Fruit fly (Drosophila melanogaster) whole organism, embryonic: Measurements from ENCODE around the gene trx.
A peak's percentile ranks its signal among the peaks of the same experiment; 100 is the strongest.

Source experiments
- Atf-2 ChIP-seq: fragments of 200-800 bp; sonication (Bioruptor generic); optimal IDR thresholded peaks from 2 replicates; lab custom pipeline; 2016; ENCODE audit warnings: missing biosample characterization, missing genetic modification characterization
- Bgb ChIP-seq: fragments of 200-800 bp; sonication (Bioruptor generic); IDR thresholded peaks from 2 replicates; pipeline ENCODE4 v1.3.6; 2022; ENCODE audit warnings: missing biosample characterization, missing genetic modification characterization; ENCODE audit not compliant: partially characterized antibody
- CG10321 ChIP-seq: fragments of 200-800 bp; sonication (Bioruptor generic); IDR thresholded peaks from 2 replicates; pipeline ENCODE4 v1.3.6; 2022; ENCODE audit warnings: missing biosample characterization, missing genetic modification characterization
- CG12769 ChIP-seq: fragments of 200-800 bp; sonication (Bioruptor generic); optimal IDR thresholded peaks from 2 replicates; lab custom pipeline; 2019; ENCODE audit warnings: missing biosample characterization, mild to moderate bottlenecking, missing genetic modification characterization, moderate library complexity
- CG12942 ChIP-seq: fragments of 200-800 bp; sonication (Bioruptor generic); optimal IDR thresholded peaks from 3 replicates; lab custom pipeline; 2016; ENCODE audit warnings: missing biosample characterization, missing genetic modification characterization
- CG15696 ChIP-seq: fragments of 200-800 bp; sonication (Bioruptor generic); optimal IDR thresholded peaks from 2 replicates; lab custom pipeline; 2019; ENCODE audit warnings: missing biosample characterization, mild to moderate bottlenecking, missing genetic modification characterization, moderate library complexity
- CG16813 ChIP-seq: fragments of 200-800 bp; sonication (Bioruptor generic); IDR thresholded peaks from 3 replicates; pipeline ENCODE4 v1.3.6; 2022; ENCODE audit warnings: missing biosample characterization, missing genetic modification characterization; ENCODE audit not compliant: partially characterized antibody
- CG18011 ChIP-seq: fragments of 200-800 bp; sonication (Bioruptor generic); optimal IDR thresholded peaks from 2 replicates; lab custom pipeline; 2017; ENCODE audit warnings: missing biosample characterization, missing genetic modification characterization, mild to moderate bottlenecking, moderate library complexity, missing genotype
- CG18619 ChIP-seq: fragments of 200-800 bp; sonication (Bioruptor generic); optimal IDR thresholded peaks from 3 replicates; lab custom pipeline; 2017; ENCODE audit warnings: missing biosample characterization, mild to moderate bottlenecking, missing genetic modification characterization
- CG18764 ChIP-seq: fragments of 200-800 bp; sonication (Bioruptor generic); optimal IDR thresholded peaks from 3 replicates; lab custom pipeline; 2016; ENCODE audit warnings: missing biosample characterization, missing genetic modification characterization
- CG2712 ChIP-seq: fragments of 200-800 bp; optimal IDR thresholded peaks from 3 replicates; lab custom pipeline; 2019; ENCODE audit warnings: missing biosample characterization, mild to moderate bottlenecking, missing genetic modification characterization, moderate library complexity
- CG30020 ChIP-seq: fragments of 200-800 bp; optimal IDR thresholded peaks from 2 replicates; lab custom pipeline; 2019; ENCODE audit warnings: missing biosample characterization, mild to moderate bottlenecking, missing genetic modification characterization, moderate library complexity
- CG31224 ChIP-seq: fragments of 200-800 bp; sonication (Bioruptor generic); IDR thresholded peaks from 2 replicates; pipeline ENCODE4 v1.3.6; 2022; ENCODE audit warnings: missing biosample characterization, missing genetic modification characterization
- CG7357 ChIP-seq: fragments of 200-800 bp; sonication (Bioruptor generic); IDR thresholded peaks from 3 replicates; pipeline ENCODE4 v1.3.6; 2022; ENCODE audit warnings: missing biosample characterization, missing genetic modification characterization
- CG7372 ChIP-seq: fragments of 200-800 bp; sonication (Bioruptor generic); IDR thresholded peaks from 2 replicates; pipeline ENCODE4 v1.3.6; 2022; ENCODE audit warnings: missing biosample characterization, missing genetic modification characterization
- CG8359 ChIP-seq: fragments of 200-800 bp; sonication (Bioruptor generic); optimal IDR thresholded peaks from 2 replicates; lab custom pipeline; 2017; ENCODE audit warnings: missing biosample characterization, mild to moderate bottlenecking, missing genetic modification characterization, borderline replicate concordance
- D ChIP-seq, 2 experiments: fragments of 200-800 bp in 1 of 2; fragments of >200 bp in 1 of 2; sonication (Bioruptor generic) in 1 of 2; optimal IDR thresholded peaks; 2 replicates in 1 of 2; 3 replicates in 1 of 2; lab custom pipeline; 2017; ENCODE audit warnings: mild to moderate bottlenecking in 1 of 2, missing biosample characterization in 1 of 2, missing genetic modification characterization in 1 of 2, missing genetic modification reagents in 1 of 2
- Dbx ChIP-seq: fragments of 200-800 bp; sonication (Bioruptor generic); IDR thresholded peaks from 3 replicates; pipeline ENCODE4 v1.3.6; 2022; ENCODE audit warnings: missing biosample characterization, missing genetic modification characterization
- Gsc ChIP-seq: fragments of 200-800 bp; sonication (Bioruptor generic); IDR thresholded peaks from 2 replicates; pipeline ENCODE4 v1.3.6; 2022; ENCODE audit warnings: missing biosample characterization, missing genetic modification characterization
- Hey ChIP-seq: fragments of 200-800 bp; sonication (Bioruptor generic); optimal IDR thresholded peaks from 3 replicates; lab custom pipeline; 2018; ENCODE audit warnings: missing biosample characterization, mild to moderate bottlenecking, missing genetic modification characterization
- Hmr ChIP-seq: fragments of 200-800 bp; sonication (Bioruptor generic); optimal IDR thresholded peaks from 3 replicates; lab custom pipeline; 2017; ENCODE audit warnings: mild to moderate bottlenecking, missing biosample characterization, missing genetic modification reagents, missing genetic modification characterization
- Oaz ChIP-seq: fragments of 200-800 bp; sonication (Bioruptor generic); IDR thresholded peaks from 2 replicates; pipeline ENCODE4 v1.3.6; 2022; ENCODE audit warnings: missing biosample characterization, missing genetic modification characterization
- Oli ChIP-seq: fragments of 200-800 bp; sonication (Bioruptor generic); optimal IDR thresholded peaks from 2 replicates; lab custom pipeline; 2018; ENCODE audit warnings: missing biosample characterization, mild to moderate bottlenecking, missing genetic modification characterization, moderate library complexity
- Poxn ChIP-seq: fragments of 200-800 bp; sonication (Bioruptor generic); IDR thresholded peaks from 2 replicates; pipeline ENCODE4 v1.3.6; 2022; ENCODE audit warnings: missing biosample characterization, missing genetic modification characterization
- Ravus ChIP-seq: fragments of 200-800 bp; sonication (Bioruptor generic); IDR thresholded peaks from 2 replicates; pipeline ENCODE4 v1.3.6; 2022; ENCODE audit warnings: missing biosample characterization, missing genetic modification characterization
- Rfx ChIP-seq: fragments of 200-800 bp; sonication (Bioruptor generic); IDR thresholded peaks from 2 replicates; pipeline ENCODE4 v1.3.6; 2022; ENCODE audit warnings: missing biosample characterization, missing genetic modification characterization
- Rx ChIP-seq: fragments of 200-800 bp; sonication (Bioruptor generic); IDR thresholded peaks from 2 replicates; pipeline ENCODE4 v1.3.6; 2022; ENCODE audit warnings: missing biosample characterization, missing genetic modification characterization
- Six4 ChIP-seq: fragments of 200-800 bp; sonication (Bioruptor generic); optimal IDR thresholded peaks from 2 replicates; lab custom pipeline; 2016; ENCODE audit warnings: missing biosample characterization, missing genetic modification characterization
- Spps ChIP-seq: fragments of 200-800 bp; sonication (Bioruptor generic); optimal IDR thresholded peaks from 2 replicates; lab custom pipeline; 2018; ENCODE audit warnings: missing biosample characterization, mild to moderate bottlenecking, missing genetic modification characterization
- bigmax ChIP-seq: fragments of 200-800 bp; sonication (Bioruptor generic); optimal IDR thresholded peaks from 2 replicates; lab custom pipeline; 2018; ENCODE audit warnings: missing biosample characterization, mild to moderate bottlenecking, missing genetic modification characterization
- crc ChIP-seq: fragments of 200-800 bp; sonication (Bioruptor generic); optimal IDR thresholded peaks from 2 replicates; lab custom pipeline; 2016; ENCODE audit warnings: missing biosample characterization, missing genetic modification characterization
- da ChIP-seq: fragments of 200-800 bp; sonication (Bioruptor generic); optimal IDR thresholded peaks from 2 replicates; lab custom pipeline; 2016; ENCODE audit warnings: missing biosample characterization, missing genetic modification characterization
- fd102C ChIP-seq: fragments of 200-800 bp; sonication (Bioruptor generic); optimal IDR thresholded peaks from 2 replicates; lab custom pipeline; 2018; ENCODE audit warnings: missing biosample characterization, mild to moderate bottlenecking, missing genetic modification characterization, moderate library complexity
- fd96Cb ChIP-seq: fragments of 200-800 bp; sonication (Bioruptor generic); optimal IDR thresholded peaks from 2 replicates; lab custom pipeline; 2018; ENCODE audit warnings: missing biosample characterization, mild to moderate bottlenecking, missing genetic modification characterization, moderate library complexity
- hb ChIP-seq: fragments of 200-800 bp; sonication (Bioruptor generic); IDR thresholded peaks from 3 replicates; pipeline ENCODE4 v1.3.6; 2022; ENCODE audit warnings: missing biosample characterization, missing genetic modification characterization; ENCODE audit not compliant: partially characterized antibody
- jigr1 ChIP-seq: fragments of 200-800 bp; sonication (Bioruptor generic); IDR thresholded peaks from 3 replicates; pipeline ENCODE4 v1.3.6; 2022; ENCODE audit warnings: missing biosample characterization, missing genetic modification characterization
- lov ChIP-seq, 2 experiments: fragments of 200-800 bp in 1 of 2; fragments of >200 bp in 1 of 2; sonication (Bioruptor generic) in 1 of 2; IDR thresholded peaks in 1 of 2; optimal IDR thresholded peaks in 1 of 2; 2 replicates in 1 of 2; 3 replicates in 1 of 2; pipeline versions ENCODE4 v1.3.6 to Lab custom; 2017 to 2022; ENCODE audit warnings: missing biosample characterization in 1 of 2, missing genetic modification characterization in 1 of 2
- nmo ChIP-seq: fragments of 200-800 bp; sonication (Bioruptor generic); optimal IDR thresholded peaks from 2 replicates; lab custom pipeline; 2018; ENCODE audit warnings: missing biosample characterization, mild to moderate bottlenecking, missing genetic modification characterization, moderate library complexity
- nom ChIP-seq: fragments of 200-800 bp; sonication (Bioruptor generic); optimal IDR thresholded peaks from 2 replicates; lab custom pipeline; 2017; ENCODE audit warnings: missing biosample characterization, missing genetic modification characterization, mild to moderate bottlenecking, moderate library complexity, missing genetic modification reagents
- row ChIP-seq: fragments of 200-800 bp; sonication (Bioruptor generic); IDR thresholded peaks from 3 replicates; pipeline ENCODE4 v1.3.6; 2022; ENCODE audit warnings: missing biosample characterization, missing genetic modification characterization
- sc ChIP-seq, 3 experiments: fragments of >200 bp in 2 of 3; fragments of 200-800 bp in 1 of 3; sonication (Bioruptor generic) in 1 of 3; optimal IDR thresholded peaks; 2 replicates in 2 of 3; 3 replicates in 1 of 3; lab custom pipeline; 2017; ENCODE audit warnings: mild to moderate bottlenecking in 1 of 3, missing biosample characterization in 1 of 3, missing genetic modification characterization in 1 of 3, missing genetic modification reagents in 1 of 3
- slbo ChIP-seq: fragments of 200-800 bp; sonication (Bioruptor generic); IDR thresholded peaks from 2 replicates; pipeline ENCODE4 v1.3.6; 2022; ENCODE audit warnings: missing biosample characterization, missing genetic modification characterization
- stc ChIP-seq: fragments of 200-800 bp; sonication (Bioruptor generic); IDR thresholded peaks from 2 replicates; pipeline ENCODE4 v1.3.6; 2022; ENCODE audit warnings: missing biosample characterization, missing genetic modification characterization
- tup ChIP-seq: fragments of 200-800 bp; sonication (Bioruptor generic); optimal IDR thresholded peaks from 2 replicates; lab custom pipeline; 2016; ENCODE audit warnings: missing biosample characterization, mild to moderate bottlenecking, missing genetic modification characterization, moderate library complexity
- twi ChIP-seq: fragments of 200-800 bp; optimal IDR thresholded peaks from 2 replicates; lab custom pipeline; 2019; ENCODE audit warnings: missing biosample characterization, mild to moderate bottlenecking, missing genetic modification characterization, moderate library complexity
- vvl ChIP-seq: fragments of 200-800 bp; sonication (Bioruptor generic); IDR thresholded peaks from 2 replicates; pipeline ENCODE4 v1.3.6; 2022; ENCODE audit warnings: missing biosample characterization, missing genetic modification characterization
- wor ChIP-seq: fragments of 200-800 bp; sonication (Bioruptor generic); IDR thresholded peaks from 2 replicates; pipeline ENCODE4 v1.3.6; 2022; ENCODE audit warnings: missing biosample characterization, missing genetic modification characterization
- zen ChIP-seq: fragments of 200-800 bp; sonication (Bioruptor generic); optimal IDR thresholded peaks from 3 replicates; lab custom pipeline; 2018; ENCODE audit warnings: missing biosample characterization, mild to moderate bottlenecking, missing genetic modification characterization, moderate library complexity

Gene trx

dm6 chr3R:14277894-14278522 lies 8.7 kb downstream of the trx start (continued):
- no peak for TF ChIP-seq Atf-2 (GFP tag; lab: Kevin White, UChicago)
- TF ChIP-seq D (optimal IDR thresholded peaks at IDR 0.05; lab: Kevin White, UChicago): no peak
- peak; percentile 82 for TF ChIP-seq D (GFP tag; optimal IDR thresholded peaks at IDR 0.05; lab: Kevin White, UChicago)
- TF ChIP-seq Bgb (GFP tag; lab: Robert Waterston, UW): no peak
- TF ChIP-seq CG7372: peak; percentile 72
- peak; percentile 33 for TF ChIP-seq CG18011 (GFP tag; lab: Kevin White, UChicago)
- peak; percentile 66 for TF ChIP-seq tup
- TF ChIP-seq da: no peak
- peak; percentile 90 for TF ChIP-seq row
- TF ChIP-seq CG7357: peak; percentile 66; the same call in 2 of the 3 replicates
- TF ChIP-seq Oaz: peak; percentile 51; the same call in 1 of the 2 replicates
- no peak for TF ChIP-seq Hey (tag; lab: Kevin White, UChicago)
- peak; percentile 64 for TF ChIP-seq twi (tag; lab: Kevin White, UChicago)
- TF ChIP-seq Gsc (GFP tag; lab: Robert Waterston, UW): no peak
- no peak for TF ChIP-seq Poxn
- peak; percentile 93 for TF ChIP-seq vvl
- TF ChIP-seq CG15696: peak; percentile 95
- TF ChIP-seq wor (GFP tag; lab: Robert Waterston, UW): no peak
- peak; percentile 63 for TF ChIP-seq CG31224
- TF ChIP-seq CG8359 (GFP tag; lab: Kevin White, UChicago): peak; percentile 57
- peak; percentile 48 for TF ChIP-seq Six4 (GFP tag; lab: Kevin White, UChicago)
- peak; percentile 75 for TF ChIP-seq nmo (GFP tag; lab: Kevin White, UChicago)
- peak; percentile 84 for TF ChIP-seq slbo (GFP tag; lab: Robert Waterston, UW)
- TF ChIP-seq lov (optimal IDR thresholded peaks at IDR 0.05; lab: Kevin White, UChicago): no peak
- TF ChIP-seq lov (GFP tag; IDR thresholded peaks at IDR 0.05; lab: Robert Waterston, UW): peak; percentile 64; the same call in 1 of the 3 replicates
- TF ChIP-seq hb (GFP tag; lab: Robert Waterston, UW): no peak
- TF ChIP-seq CG10321: no peak
- peak; percentile 80; the same call in 2 of the 3 replicates for TF ChIP-seq Dbx (GFP tag; lab: Robert Waterston, UW)
- TF ChIP-seq CG12769 (tag; lab: Kevin White, UChicago): no peak
- peak; percentile 86 for TF ChIP-seq stc
- TF ChIP-seq Rfx (GFP tag; lab: Robert Waterston, UW): peak; percentile 67
- no peak for TF ChIP-seq sc (optimal IDR thresholded peaks at IDR 0.05; lab: Kevin White, UChicago)
- no peak for TF ChIP-seq sc (GFP tag; optimal IDR thresholded peaks at IDR 0.05; lab: Kevin White, UChicago)
- no peak for TF ChIP-seq CG30020 (tag; lab: Kevin White, UChicago)
- TF ChIP-seq fd102C (GFP tag; lab: Kevin White, UChicago): peak; percentile 94
- TF ChIP-seq CG16813: no peak
- TF ChIP-seq Spps (tag; lab: Kevin White, UChicago): peak; percentile 64
- peak; percentile 52 for TF ChIP-seq CG12942
- peak; percentile 19 for TF ChIP-seq CG18764
- peak; percentile 63 for TF ChIP-seq fd96Cb (tag; lab: Kevin White, UChicago)
- no peak for TF ChIP-seq crc
- peak; percentile 73 for TF ChIP-seq CG18619 (GFP tag; lab: Kevin White, UChicago)
- peak; percentile 97 for TF ChIP-seq nom (GFP tag; lab: Kevin White, UChicago)
- TF ChIP-seq Hmr (GFP tag; lab: Kevin White, UChicago): peak; percentile 86
- TF ChIP-seq Ravus: peak; percentile 65
- peak; percentile 75 for TF ChIP-seq Oli (tag; lab: Kevin White, UChicago)
- 0 out of 3 replicates have a peak, but pooled peaks have one; percentile 56 for TF ChIP-seq jigr1 (GFP tag; lab: Robert Waterston, UW)
- TF ChIP-seq CG2712 (tag; lab: Kevin White, UChicago): peak; percentile 92
- TF ChIP-seq Rx (GFP tag; lab: Robert Waterston, UW): 0 out of 2 replicates have a peak, but pooled peaks have one; percentile 6
- no peak for TF ChIP-seq bigmax (GFP tag; lab: Kevin White, UChicago)
- peak; percentile 95 for TF ChIP-seq zen (tag; lab: Kevin White, UChicago)
